Worm (Caenorhabditis elegans) whole organism, young adult: ENCODE results near the gene ttr-49.
"Not testable (repeated sequence)": the region's sequence is repeated elsewhere in the genome, so short reads cannot be mapped to it uniquely, and the experiment has no call there.

Source experiments
- B0019.2 ChIP-seq: fragments of 200-800 bp; sonication (Bioruptor generic); conservative IDR thresholded peaks from 2 replicates; pipeline ENCODE4 v1.3.6; 2022; ENCODE audit warnings: missing genetic modification reagents, missing genetic modification characterization, missing compliant biosample characterization
- C06A6.2 ChIP-seq: fragments of 200-800 bp; sonication (Bioruptor generic); conservative IDR thresholded peaks from 2 replicates; pipeline ENCODE4 v1.3.6; 2022; ENCODE audit warnings: missing genetic modification characterization, missing compliant biosample characterization
- C17E4.6 ChIP-seq: fragments of 200-800 bp; sonication (Bioruptor generic); IDR thresholded peaks from 2 replicates; pipeline ENCODE4 v1.3.6; 2022; ENCODE audit warnings: missing genetic modification reagents, missing genetic modification characterization, missing compliant biosample characterization
- D2030.7 ChIP-seq: fragments of 200-800 bp; sonication (Bioruptor generic); IDR thresholded peaks from 2 replicates; pipeline ENCODE4 v1.3.6; 2022; ENCODE audit warnings: missing genetic modification reagents, missing genetic modification characterization, missing compliant biosample characterization
- F33H1.4 ChIP-seq: fragments of 200-800 bp; sonication (Bioruptor generic); IDR thresholded peaks from 2 replicates; pipeline ENCODE4 v1.3.6; 2022; ENCODE audit warnings: missing genetic modification reagents, missing genetic modification characterization, missing compliant biosample characterization
- F37B4.10 ChIP-seq: fragments of 200-800 bp; sonication (Bioruptor generic); IDR thresholded peaks from 2 replicates; pipeline ENCODE4 v1.3.6; 2022; ENCODE audit warnings: missing genetic modification characterization, missing compliant biosample characterization
- F39B2.1 ChIP-seq: fragments of 200-800 bp; sonication (Bioruptor generic); IDR thresholded peaks from 2 replicates; pipeline ENCODE4 v1.3.6; 2022; ENCODE audit warnings: missing genetic modification reagents, missing genetic modification characterization, missing compliant biosample characterization
- K11D2.4 ChIP-seq: fragments of 200-800 bp; sonication (Bioruptor generic); IDR thresholded peaks from 2 replicates; pipeline ENCODE4 v1.3.6; 2022; ENCODE audit warnings: missing genetic modification reagents, missing genetic modification characterization, missing compliant biosample characterization
- Y53F4B.3 ChIP-seq: fragments of 200-800 bp; sonication (Bioruptor generic); IDR thresholded peaks from 2 replicates; pipeline ENCODE4 v1.3.6; 2022; ENCODE audit warnings: missing genetic modification reagents, missing genetic modification characterization, missing compliant biosample characterization
- Y53G8AR.9 ChIP-seq: fragments of 200-800 bp; sonication (Bioruptor generic); conservative IDR thresholded peaks from 2 replicates; pipeline ENCODE4 v1.3.6; 2022; ENCODE audit warnings: missing genetic modification reagents, missing genetic modification characterization, missing compliant biosample characterization
- Y56A3A.18 ChIP-seq: fragments of 200-800 bp; sonication (Bioruptor generic); IDR thresholded peaks from 2 replicates; pipeline ENCODE4 v1.3.6; 2022; ENCODE audit warnings: missing genetic modification reagents, missing genetic modification characterization, missing compliant biosample characterization
- Y67H2A.10 ChIP-seq: fragments of 200-800 bp; sonication (Bioruptor generic); conservative IDR thresholded peaks from 2 replicates; pipeline ENCODE4 v1.3.6; 2022; ENCODE audit warnings: missing genetic modification reagents, missing genetic modification characterization, missing compliant biosample characterization
- Y79H2A.3 ChIP-seq: fragments of 200-800 bp; sonication (Bioruptor generic); conservative IDR thresholded peaks from 2 replicates; pipeline ENCODE4 v1.3.6; 2022; ENCODE audit warnings: missing genetic modification reagents, missing genetic modification characterization, missing compliant biosample characterization
- Y95B8A.8 ChIP-seq: fragments of 200-800 bp; sonication (Bioruptor generic); IDR thresholded peaks from 2 replicates; pipeline ENCODE4 v1.3.6; 2022; ENCODE audit warnings: missing genetic modification reagents, missing genetic modification characterization, missing compliant biosample characterization
- aptf-2 ChIP-seq: fragments of 200-800 bp; sonication (Bioruptor generic); conservative IDR thresholded peaks from 2 replicates; pipeline ENCODE4 v1.3.6; 2022; ENCODE audit warnings: missing genetic modification reagents, missing genetic modification characterization, missing compliant biosample characterization
- attf-3 ChIP-seq: fragments of 200-800 bp; sonication (Bioruptor generic); conservative IDR thresholded peaks from 2 replicates; pipeline ENCODE4 v1.3.6; 2022; ENCODE audit warnings: missing genetic modification reagents, missing genetic modification characterization, missing compliant biosample characterization
- attf-6 ChIP-seq: fragments of 200-800 bp; sonication (Bioruptor generic); IDR thresholded peaks from 2 replicates; pipeline ENCODE4 v1.3.6; 2022; ENCODE audit warnings: missing genetic modification reagents, missing genetic modification characterization, missing compliant biosample characterization
- bed-1 ChIP-seq: fragments of 200-800 bp; sonication (Bioruptor generic); IDR thresholded peaks from 2 replicates; pipeline ENCODE4 v1.3.6; 2022; ENCODE audit warnings: missing genetic modification reagents, missing genetic modification characterization, missing compliant biosample characterization
- cebp-1 ChIP-seq, 2 experiments: fragments of 200-800 bp in 1 of 2; sonication (Bioruptor generic) in 1 of 2; sonication (generic microtip) in 1 of 2; IDR thresholded peaks in 1 of 2; optimal IDR thresholded peaks in 1 of 2; 2 replicates each; pipeline versions ENCODE4 v1.3.6 to Lab custom; 2017 to 2022; ENCODE audit warnings: missing compliant biosample characterization in 2 of 2, missing genetic modification characterization in 2 of 2, mild to moderate bottlenecking in 1 of 2, missing genetic modification reagents in 1 of 2, moderate library complexity in 1 of 2
- cebp-2 ChIP-seq: fragments of 200-800 bp; sonication (Bioruptor generic); IDR thresholded peaks from 2 replicates; pipeline ENCODE4 v1.3.6; 2022; ENCODE audit warnings: missing genetic modification characterization, missing compliant biosample characterization
- ceh-40 ChIP-seq: fragments of 200-800 bp; sonication (Bioruptor generic); IDR thresholded peaks from 2 replicates; pipeline ENCODE4 v1.3.6; 2022; ENCODE audit warnings: missing genetic modification characterization, missing compliant biosample characterization
- ceh-58 ChIP-seq: fragments of 200-800 bp; sonication (Bioruptor generic); IDR thresholded peaks from 2 replicates; pipeline ENCODE4 v1.3.6; 2022; ENCODE audit warnings: missing genetic modification characterization, missing compliant biosample characterization
- egl-18 ChIP-seq: fragments of 200-800 bp; sonication (Bioruptor generic); IDR thresholded peaks from 2 replicates; pipeline ENCODE4 v1.3.6; 2022; ENCODE audit warnings: missing genetic modification reagents, missing genetic modification characterization, missing compliant biosample characterization
- egl-44 ChIP-seq: fragments of 200-800 bp; sonication (Bioruptor generic); IDR thresholded peaks from 2 replicates; pipeline ENCODE4 v1.3.6; 2022; ENCODE audit warnings: missing genetic modification reagents, missing genetic modification characterization, missing compliant biosample characterization
- ekl-4 ChIP-seq: fragments of 200-800 bp; sonication (Bioruptor generic); IDR thresholded peaks from 2 replicates; pipeline ENCODE4 v1.3.6; 2022; ENCODE audit warnings: missing genetic modification reagents, missing genetic modification characterization, missing compliant biosample characterization
- hmg-1.2 ChIP-seq: fragments of 200-800 bp; sonication (Bioruptor generic); IDR thresholded peaks from 2 replicates; pipeline ENCODE4 v1.3.6; 2022; ENCODE audit warnings: missing genetic modification reagents, missing genetic modification characterization, missing compliant biosample characterization
- hmg-20 ChIP-seq: fragments of 200-800 bp; sonication (Bioruptor generic); IDR thresholded peaks from 2 replicates; pipeline ENCODE4 v1.3.6; 2022; ENCODE audit warnings: missing genetic modification reagents, missing genetic modification characterization, missing compliant biosample characterization
- hsf-1 ChIP-seq: fragments of 200-800 bp; sonication (Bioruptor generic); IDR thresholded peaks from 2 replicates; pipeline ENCODE4 v1.3.6; 2022; ENCODE audit warnings: missing genetic modification reagents, missing genetic modification characterization, missing compliant biosample characterization
- lag-1 ChIP-seq: fragments of 200-800 bp; sonication (Bioruptor generic); IDR thresholded peaks from 2 replicates; pipeline ENCODE4 v1.3.6; 2022; ENCODE audit warnings: missing genetic modification reagents, missing genetic modification characterization, missing compliant biosample characterization
- let-526 ChIP-seq: fragments of 200-800 bp; sonication (Bioruptor generic); IDR thresholded peaks from 2 replicates; pipeline ENCODE4 v1.3.6; 2022; ENCODE audit warnings: missing genetic modification reagents, missing genetic modification characterization, missing compliant biosample characterization
- lin-26 ChIP-seq: fragments of 200-800 bp; sonication (Bioruptor generic); IDR thresholded peaks from 2 replicates; pipeline ENCODE4 v1.3.6; 2022; ENCODE audit warnings: missing genetic modification reagents, missing genetic modification characterization, missing compliant biosample characterization
- lir-1 ChIP-seq: fragments of 200-800 bp; sonication (Bioruptor generic); conservative IDR thresholded peaks from 2 replicates; pipeline ENCODE4 v1.3.6; 2022; ENCODE audit warnings: missing genetic modification reagents, missing genetic modification characterization, missing compliant biosample characterization
- madf-3 ChIP-seq: fragments of 200-800 bp; sonication (Bioruptor generic); IDR thresholded peaks from 2 replicates; pipeline ENCODE4 v1.3.6; 2022; ENCODE audit warnings: missing genetic modification reagents, missing genetic modification characterization, missing compliant biosample characterization
- madf-6 ChIP-seq: fragments of 200-800 bp; sonication (Bioruptor generic); IDR thresholded peaks from 2 replicates; pipeline ENCODE4 v1.3.6; 2022; ENCODE audit warnings: missing genetic modification reagents, missing genetic modification characterization, missing compliant biosample characterization
- mcd-1 ChIP-seq: fragments of 200-800 bp; sonication (Bioruptor generic); IDR thresholded peaks from 2 replicates; pipeline ENCODE4 v1.3.6; 2022; ENCODE audit warnings: missing genetic modification reagents, missing genetic modification characterization, missing compliant biosample characterization
- nfya-2 ChIP-seq: fragments of 200-800 bp; sonication (Bioruptor generic); IDR thresholded peaks from 2 replicates; pipeline ENCODE4 v1.3.6; 2022; ENCODE audit warnings: missing genetic modification reagents, missing genetic modification characterization, missing compliant biosample characterization
- nfyb-1 ChIP-seq: fragments of 200-800 bp; sonication (Bioruptor generic); IDR thresholded peaks from 2 replicates; pipeline ENCODE4 v1.3.6; 2022; ENCODE audit warnings: missing genetic modification reagents, missing genetic modification characterization, missing compliant biosample characterization
- nhr-120 ChIP-seq: fragments of 200-800 bp; sonication (Bioruptor generic); IDR thresholded peaks from 2 replicates; pipeline ENCODE4 v1.3.6; 2022; ENCODE audit warnings: missing genetic modification characterization, missing compliant biosample characterization
- pbrm-1 ChIP-seq: fragments of 200-800 bp; sonication (Bioruptor generic); IDR thresholded peaks from 2 replicates; pipeline ENCODE4 v1.3.6; 2022; ENCODE audit warnings: missing genetic modification reagents, missing genetic modification characterization, missing compliant biosample characterization
- rcor-1 ChIP-seq: fragments of 200-800 bp; sonication (Bioruptor generic); IDR thresholded peaks from 2 replicates; pipeline ENCODE4 v1.3.6; 2022; ENCODE audit warnings: missing genetic modification reagents, missing genetic modification characterization, missing compliant biosample characterization
- ztf-25 ChIP-seq: fragments of 200-800 bp; sonication (Bioruptor generic); IDR thresholded peaks from 2 replicates; pipeline ENCODE4 v1.3.6; 2022; ENCODE audit warnings: missing genetic modification reagents, missing genetic modification characterization, missing compliant biosample characterization
- ztf-6 ChIP-seq: fragments of 200-800 bp; sonication (Bioruptor generic); IDR thresholded peaks from 2 replicates; pipeline ENCODE4 v1.3.6; 2022; ENCODE audit warnings: missing genetic modification reagents, missing genetic modification characterization, missing compliant biosample characterization

The ttr-49 gene

DNA sequence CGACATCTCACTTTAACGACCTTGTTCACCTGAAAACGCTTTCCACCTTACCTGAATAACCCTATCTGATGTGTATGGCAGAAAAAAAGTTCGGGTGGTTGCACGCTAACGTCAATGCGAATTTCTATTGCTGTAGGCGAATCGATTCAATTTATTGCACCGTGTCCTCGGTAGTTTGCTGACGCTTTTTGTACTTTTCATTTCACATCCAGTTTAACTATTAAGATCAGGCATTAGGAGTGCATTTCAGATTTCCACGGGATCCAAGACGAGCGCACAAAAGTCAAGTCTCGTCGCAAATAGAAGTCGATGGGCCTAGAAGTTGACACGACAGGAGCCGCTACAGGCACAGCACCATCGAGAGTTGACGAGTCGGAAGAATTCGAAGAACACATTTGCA is 14.0 kb downstream of the ttr-49 start (continued):
- TF ChIP-seq nfya-2 (GFP tag; lab: Robert Waterston, UW): peak; percentile 85; the same call in 1 of the 2 replicates
- peak; percentile 70 for TF ChIP-seq hsf-1 (GFP tag; lab: Robert Waterston, UW)
- peak; percentile 88; the same call in 1 of the 2 replicates for TF ChIP-seq F39B2.1 (GFP tag; lab: Robert Waterston, UW)
- peak; percentile 87 for TF ChIP-seq nfyb-1 (GFP tag; lab: Robert Waterston, UW)
- TF ChIP-seq Y67H2A.10 (GFP tag; lab: Robert Waterston, UW): 0 out of 2 replicates have a peak, but pooled peaks have one; percentile 23
- TF ChIP-seq Y56A3A.18 (GFP tag; lab: Robert Waterston, UW): peak; percentile 96
- peak; percentile 87 for TF ChIP-seq pbrm-1
- TF ChIP-seq, all 124 proteins: peak for 41; not testable (repeated sequence) for 83

DNA sequence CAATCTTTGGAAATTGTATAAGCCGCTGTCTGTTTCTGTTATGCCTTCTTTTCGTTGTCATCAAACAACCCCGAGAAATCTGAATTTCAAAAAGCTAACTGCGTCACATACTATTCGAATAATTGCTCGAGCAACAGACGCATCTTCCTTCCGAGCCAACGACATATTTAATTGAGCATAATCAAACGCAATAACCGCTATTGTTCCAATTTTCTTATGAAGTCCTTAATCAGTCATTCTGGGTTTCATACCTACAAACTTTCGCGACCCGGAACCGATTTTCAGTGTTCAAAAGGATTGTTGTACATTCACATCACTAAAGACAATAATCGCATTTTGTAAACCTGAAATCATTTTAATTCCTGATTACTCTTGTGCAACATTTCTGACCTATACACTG is 14.5 kb downstream of the ttr-49 start:
- TF ChIP-seq Y53G8AR.9 (GFP tag; lab: Robert Waterston, UW): peak; percentile 98
- peak; percentile 93 for TF ChIP-seq Y56A3A.18 (GFP tag; lab: Robert Waterston, UW)
- peak; percentile 92 for TF ChIP-seq cebp-2 (GFP tag; lab: Robert Waterston, UW)
- peak; percentile 82 for TF ChIP-seq ekl-4
- peak; percentile 63 for TF ChIP-seq hmg-1.2 (GFP tag; lab: Robert Waterston, UW)
- TF ChIP-seq lir-1 (GFP tag; lab: Robert Waterston, UW): 0 out of 2 replicates have a peak, but pooled peaks have one; percentile 39
- 0 out of 2 replicates have a peak, but pooled peaks have one; percentile 44 for TF ChIP-seq F37B4.10 (GFP tag; lab: Robert Waterston, UW)
- TF ChIP-seq egl-44: peak; percentile 68
- peak; percentile 75; the same call in 1 of the 2 replicates for TF ChIP-seq lin-26 (GFP tag; lab: Robert Waterston, UW)
- peak; percentile 91 for TF ChIP-seq K11D2.4 (GFP tag; lab: Robert Waterston, UW)
- peak; percentile 62; the same call in 1 of the 2 replicates for TF ChIP-seq attf-3
- peak; percentile 89; the same call in 1 of the 2 replicates for TF ChIP-seq nhr-120
- TF ChIP-seq Y53F4B.3 (GFP tag; lab: Robert Waterston, UW): peak; percentile 82
- TF ChIP-seq ztf-6 (GFP tag; lab: Robert Waterston, UW): 0 out of 2 replicates have a peak, but pooled peaks have one; percentile 18
- peak; percentile 85 for TF ChIP-seq F39B2.1 (GFP tag; lab: Robert Waterston, UW)
- TF ChIP-seq ztf-25 (GFP tag; lab: Robert Waterston, UW): 0 out of 2 replicates have a peak, but pooled peaks have one; percentile 57
- TF ChIP-seq C17E4.6: peak; percentile 56; the same call in 1 of the 2 replicates
- peak; percentile 87; the same call in 1 of the 2 replicates for TF ChIP-seq ceh-58 (GFP tag; lab: Robert Waterston, UW)
- peak; percentile 47; the same call in 1 of the 2 replicates for TF ChIP-seq D2030.7
- TF ChIP-seq Y79H2A.3 (GFP tag; lab: Robert Waterston, UW): peak; percentile 99
- peak; percentile 61 for TF ChIP-seq madf-6 (GFP tag; lab: Robert Waterston, UW)
- TF ChIP-seq cebp-1 (GFP tag; IDR thresholded peaks at IDR 0.05; lab: Robert Waterston, UW): peak; percentile 78
- not testable (repeated sequence) for TF ChIP-seq cebp-1 (tag; optimal IDR thresholded peaks at IDR 0.05; lab: Kevin White, UChicago)
- peak; percentile 73; the same call in 1 of the 2 replicates for TF ChIP-seq hsf-1 (GFP tag; lab: Robert Waterston, UW)
- peak; percentile 45; the same call in 1 of the 2 replicates for TF ChIP-seq rcor-1
- 0 out of 2 replicates have a peak, but pooled peaks have one; percentile 37 for TF ChIP-seq attf-6 (GFP tag; lab: Robert Waterston, UW)
- TF ChIP-seq nfya-2 (GFP tag; lab: Robert Waterston, UW): 0 out of 2 replicates have a peak, but pooled peaks have one; percentile 53
- TF ChIP-seq madf-3 (GFP tag; lab: Robert Waterston, UW): peak; percentile 91
- TF ChIP-seq B0019.2 (GFP tag; lab: Robert Waterston, UW): peak; percentile 59
- 0 out of 2 replicates have a peak, but pooled peaks have one; percentile 83 for TF ChIP-seq bed-1
- TF ChIP-seq let-526 (GFP tag; lab: Robert Waterston, UW): peak; percentile 58; the same call in 1 of the 2 replicates
- peak; percentile 90 for TF ChIP-seq C06A6.2 (GFP tag; lab: Robert Waterston, UW)
- peak; percentile 55; the same call in 1 of the 2 replicates for TF ChIP-seq hmg-20 (GFP tag; lab: Robert Waterston, UW)
- TF ChIP-seq egl-18 (GFP tag; lab: Robert Waterston, UW): peak; percentile 74; the same call in 1 of the 2 replicates
- peak; percentile 88 for TF ChIP-seq pbrm-1
- peak; percentile 16; the same call in 1 of the 2 replicates for TF ChIP-seq F33H1.4 (GFP tag; lab: Robert Waterston, UW)
- peak; percentile 73; the same call in 1 of the 2 replicates for TF ChIP-seq lag-1
- peak; percentile 96 for TF ChIP-seq Y95B8A.8
- TF ChIP-seq aptf-2 (GFP tag; lab: Robert Waterston, UW): 0 out of 2 replicates have a peak, but pooled peaks have one; percentile 12
- peak; percentile 68 for TF ChIP-seq Y67H2A.10 (GFP tag; lab: Robert Waterston, UW)
- peak; percentile 27; the same call in 1 of the 2 replicates for TF ChIP-seq mcd-1
- TF ChIP-seq nfyb-1 (GFP tag; lab: Robert Waterston, UW): peak; percentile 90
- TF ChIP-seq ceh-40 (GFP tag; lab: Robert Waterston, UW): peak; percentile 71; the same call in 1 of the 2 replicates
